Worm (Caenorhabditis elegans) whole organism, L1 larva: ENCODE measurements around the gene ddx-17.

ENCODE experiments used
- grh-1 ChIP-seq: fragments of 200-800 bp; sonication (Bioruptor generic); IDR thresholded peaks from 2 replicates; pipeline ENCODE4 v1.3.6; 2022; ENCODE audit warnings: missing genetic modification reagents, missing genetic modification characterization, missing compliant biosample characterization
- rnt-1 ChIP-seq: sonication (generic microtip); optimal IDR thresholded peaks from 2 replicates; lab custom pipeline; 2016; ENCODE audit warnings: mild to moderate bottlenecking, missing genetic modification characterization, moderate library complexity, missing compliant biosample characterization
- sox-4 ChIP-seq: sonication (generic microtip); optimal IDR thresholded peaks from 2 replicates; lab custom pipeline; 2016; ENCODE audit warnings: missing genetic modification characterization, missing compliant biosample characterization

Gene ddx-17

ce11 chrV:13960916-13961315, 50.9 kb downstream of the ddx-17 start, which contains the start of gene srh-24:
srh-24 (minus strand) TSS chrV:13961016.
- TF ChIP-seq rnt-1 (tag; lab: Kevin White, UChicago) (no peak), grh-1 (GFP tag; lab: Robert Waterston, UW) (no peak), sox-4 (tag; lab: Kevin White, UChicago) (no peak)
- TF ChIP-seq, all 84 proteins: peak for 0
